Worm (Caenorhabditis elegans) whole organism, L3 larva: ENCODE data around the gene pcrg-1.

ENCODE experiments used
- ZK546.5 ChIP-seq: sonication (generic microtip); optimal IDR thresholded peaks from 2 replicates; lab custom pipeline; 2017; ENCODE audit warnings: missing biosample characterization, missing genetic modification characterization
- aly-2 ChIP-seq: fragments of 150-350 bp; optimal IDR thresholded peaks from 2 replicates; lab custom pipeline; 2014; ENCODE audit warnings: missing biosample characterization, missing genetic modification characterization
- daf-12 ChIP-seq: fragments of 150-350 bp; optimal IDR thresholded peaks from 2 replicates; lab custom pipeline; 2014; ENCODE audit warnings: missing biosample characterization, missing genetic modification reagents, missing genetic modification characterization
- mdl-1 ChIP-seq: fragments of 150-350 bp; optimal IDR thresholded peaks from 2 replicates; lab custom pipeline; 2014; ENCODE audit warnings: missing biosample characterization, missing genetic modification characterization
- nhr-11 ChIP-seq: fragments of 150-350 bp; optimal IDR thresholded peaks from 2 replicates; lab custom pipeline; 2014; ENCODE audit warnings: missing biosample characterization, missing genetic modification characterization
- nhr-25 ChIP-seq: sonication (generic microtip); optimal IDR thresholded peaks from 2 replicates; lab custom pipeline; 2017; ENCODE audit warnings: missing biosample characterization, missing genetic modification characterization
- skn-1 ChIP-seq: fragments of 150-350 bp; optimal IDR thresholded peaks from 2 replicates; lab custom pipeline; 2014; ENCODE audit warnings: missing biosample characterization, missing genetic modification characterization
- ztf-11 ChIP-seq: fragments of 150-350 bp; optimal IDR thresholded peaks from 2 replicates; lab custom pipeline; 2014; ENCODE audit warnings: missing biosample characterization, missing genetic modification characterization

DNA sequence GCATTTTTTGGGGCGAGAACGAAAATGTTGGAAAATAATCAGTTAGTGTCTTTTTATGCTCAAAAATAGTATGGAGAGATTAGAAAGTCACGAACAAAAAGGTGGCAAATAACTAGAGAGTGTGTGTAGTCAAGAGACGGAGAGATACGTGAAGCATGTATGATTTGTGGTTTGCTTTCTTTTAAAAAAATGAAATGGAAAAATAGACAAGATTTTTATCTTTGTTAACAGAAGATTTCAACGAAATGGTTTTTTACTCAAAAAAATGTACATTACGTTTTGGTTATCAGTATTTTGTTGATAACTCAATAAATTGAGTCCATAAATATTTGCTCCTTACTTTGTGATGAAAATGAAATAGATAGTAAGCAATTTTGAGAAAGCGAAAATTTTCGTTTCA is 7.8 kb downstream of the pcrg-1 start, which contains the start of gene dhs-7:
- TF ChIP-seq ZK546.5 (tag; lab: Kevin White, UChicago) (no peak), daf-12 (tag; lab: Kevin White, UChicago) (no peak), mdl-1 (tag; lab: Kevin White, UChicago) (no peak), nhr-25 (tag; lab: Kevin White, UChicago) (no peak), skn-1 (no peak), aly-2 (tag; lab: Kevin White, UChicago) (no peak), nhr-11 (no peak), ztf-11 (tag; lab: Kevin White, UChicago) (no peak)
